Fruit fly (Drosophila melanogaster) whole organism: Measurements from ENCODE around the gene Psn.

Source experiments
- CG8478 ChIP-seq: fragments of >200 bp; optimal IDR thresholded peaks from 2 replicates; lab custom pipeline; 2018; ENCODE audit warnings: inconsistent platforms
- Dll ChIP-seq: fragments of >200 bp; optimal IDR thresholded peaks from 2 replicates; lab custom pipeline; 2017
- EcR ChIP-seq, 2 experiments: fragments of >200 bp; optimal IDR thresholded peaks; 2 replicates each; lab custom pipeline; 2017; ENCODE audit warnings: missing biosample characterization in 2 of 2, missing genetic modification characterization in 2 of 2, missing genetic modification reagents in 2 of 2
- pan ChIP-seq: fragments of >200 bp; optimal IDR thresholded peaks from 2 replicates; lab custom pipeline; 2017
- psq ChIP-seq: fragments of >200 bp; optimal IDR thresholded peaks from 2 replicates; lab custom pipeline; 2017
- usp ChIP-seq: fragments of >200 bp; optimal IDR thresholded peaks from 2 replicates; lab custom pipeline; 2017; ENCODE audit warnings: missing biosample characterization, missing genetic modification characterization, mixed read lengths

The Psn gene

DNA sequence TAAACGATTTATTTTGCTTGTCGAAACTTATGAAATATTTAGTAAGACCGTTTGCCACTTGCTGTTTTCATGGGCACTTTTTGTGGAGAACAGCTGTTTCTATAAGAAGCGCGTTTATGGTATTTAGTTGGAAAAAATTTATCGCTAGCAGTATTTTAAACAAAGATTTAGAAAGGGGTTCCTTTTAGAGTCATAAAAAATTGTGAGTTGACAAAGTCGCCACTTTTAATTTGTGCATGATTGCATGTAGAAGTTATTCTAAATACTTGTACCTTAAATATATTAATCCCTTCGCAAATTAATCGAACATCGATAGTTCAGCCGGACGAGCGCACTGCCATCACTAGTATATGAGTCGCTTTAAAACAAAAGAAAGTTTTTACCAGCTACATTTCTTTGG lies at the start of gene Psn, which contains the start of gene Las:
Psn (plus strand) TSS at position 172 of the 400 bp plus-strand sequence.
Las (minus strand) TSS at position 65 of the 400 bp plus-strand sequence.
- TF ChIP-seq pan (lab: Kevin White, UChicago) (no peak), CG8478 (lab: Kevin White, UChicago) (no peak), psq (no peak), usp (GFP tag; lab: Kevin White, UChicago) (no peak), Dll (lab: Kevin White, UChicago) (no peak), EcR (GFP tag; optimal IDR thresholded peaks at IDR 0.05; lab: Kevin White, UChicago) (no peak)

- no peak for TF ChIP-seq CG8478 (lab: Kevin White, UChicago)
- no peak for TF ChIP-seq Dll (lab: Kevin White, UChicago)
- no peak for TF ChIP-seq EcR (GFP tag; optimal IDR thresholded peaks at IDR 0.05; lab: Kevin White, UChicago)
- TF ChIP-seq usp (GFP tag; lab: Kevin White, UChicago) = no peak
- no peak for TF ChIP-seq pan (lab: Kevin White, UChicago)
These were observed 48.0 kb upstream of the Psn start, which contains the start of the genes CG5498 and fbl for dm6 chr3L:20384086-20384810. TSS of gene CG5498 (minus strand) at chr3L:20384109. TSS of gene fbl (plus strand) at chr3L:20384429.

DNA sequence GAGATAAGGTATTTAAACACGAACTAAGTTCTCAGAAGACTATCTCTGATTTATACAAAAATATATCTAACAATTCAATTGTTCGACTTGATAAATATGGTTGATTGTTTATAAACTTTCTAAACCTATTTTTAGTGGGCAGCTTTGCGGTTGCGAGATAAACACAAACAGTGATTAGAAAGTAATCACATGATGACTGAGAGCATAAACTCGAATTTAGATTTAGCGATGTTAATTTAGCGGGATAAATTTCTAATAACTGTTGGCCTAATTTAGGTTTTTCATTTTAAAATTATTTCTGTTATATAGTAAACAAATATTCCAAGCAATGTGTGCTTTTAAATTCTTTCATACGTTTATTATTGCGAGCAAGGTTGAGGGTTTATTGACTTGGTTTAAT lies 47.3 kb upstream of the Psn start:
- no peak for TF ChIP-seq CG8478 (lab: Kevin White, UChicago)
- no peak for TF ChIP-seq psq
- TF ChIP-seq EcR (GFP tag; optimal IDR thresholded peaks at IDR 0.05; lab: Kevin White, UChicago) = no peak

DNA sequence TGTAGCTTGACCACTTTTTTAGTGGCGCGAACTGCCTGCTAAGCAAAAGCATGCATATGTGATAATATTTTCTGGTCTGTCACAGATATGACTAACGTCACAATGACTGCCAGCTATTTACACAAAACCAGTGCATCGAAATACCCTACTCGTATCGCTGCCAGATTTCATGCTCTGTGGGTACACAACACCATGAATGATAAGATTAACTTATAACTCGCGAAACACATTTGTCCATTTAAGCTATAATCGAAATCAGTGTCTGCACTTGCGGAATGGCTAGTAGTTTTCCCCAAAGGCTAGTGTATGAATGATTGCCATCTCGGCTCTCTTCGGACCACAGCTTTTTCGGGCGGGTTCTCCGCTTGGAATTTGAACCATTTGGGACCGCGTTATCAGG lies 46.9 kb upstream of the Psn start:
- TF ChIP-seq pan (lab: Kevin White, UChicago) (no peak), EcR (GFP tag; optimal IDR thresholded peaks at IDR 0.05; lab: Kevin White, UChicago) (no peak), usp (GFP tag; lab: Kevin White, UChicago) (no peak), Dll (lab: Kevin White, UChicago) (no peak), CG8478 (lab: Kevin White, UChicago) (no peak), psq (no peak)

DNA sequence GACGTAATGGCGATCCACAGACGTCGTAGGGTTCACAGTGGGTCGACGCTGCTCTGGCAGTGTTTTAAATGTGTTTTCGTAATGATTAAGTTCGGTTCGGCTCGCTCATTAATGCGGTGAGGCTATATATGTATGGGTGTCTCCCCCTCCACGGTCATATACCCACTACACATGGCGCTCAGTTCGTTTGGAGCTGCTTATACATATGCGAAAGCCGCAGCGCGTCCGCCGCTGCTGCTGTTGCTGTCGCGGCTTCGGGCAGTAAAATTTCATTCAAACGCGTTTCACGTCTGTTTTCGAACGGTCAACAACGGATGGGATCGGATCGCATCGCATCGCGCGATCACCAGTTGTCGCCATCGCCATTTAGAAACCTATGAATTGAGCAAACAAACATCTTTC lies 46.3 kb upstream of the Psn start:
- TF ChIP-seq psq (no peak), EcR (GFP tag; optimal IDR thresholded peaks at IDR 0.05; lab: Kevin White, UChicago) (no peak), pan (lab: Kevin White, UChicago) (no peak), usp (GFP tag; lab: Kevin White, UChicago) (no peak), Dll (lab: Kevin White, UChicago) (no peak), CG8478 (lab: Kevin White, UChicago) (no peak)

dm6 chr3L:20387038-20387842 lies 45.0 kb upstream of the Psn start:
- TF ChIP-seq EcR (GFP tag; optimal IDR thresholded peaks at IDR 0.05; lab: Kevin White, UChicago) (no peak), CG8478 (lab: Kevin White, UChicago) (no peak), Dll (lab: Kevin White, UChicago) (no peak), pan (lab: Kevin White, UChicago) (no peak), psq (no peak), usp (GFP tag; lab: Kevin White, UChicago) (no peak)

DNA sequence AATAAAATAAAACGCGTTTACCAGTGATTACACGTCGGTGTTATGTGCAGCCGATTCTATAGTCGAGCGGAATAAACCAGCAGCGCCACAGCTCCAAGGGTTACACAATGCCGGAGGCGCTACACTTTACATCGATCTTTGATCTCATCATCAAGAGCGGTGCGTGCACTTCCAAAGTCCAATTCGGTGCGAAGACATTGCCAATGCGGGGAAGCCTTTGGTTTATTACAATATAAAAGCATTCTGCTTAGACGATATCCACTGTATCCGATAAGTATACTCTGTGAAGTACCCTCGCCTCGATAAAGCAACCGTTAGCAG lies 44.5 kb upstream of the Psn start:
- TF ChIP-seq psq = no peak
- no peak for TF ChIP-seq EcR (GFP tag; optimal IDR thresholded peaks at IDR 0.05; lab: Kevin White, UChicago)

- TF ChIP-seq psq (no peak), EcR (GFP tag; optimal IDR thresholded peaks at IDR 0.05; lab: Kevin White, UChicago) (no peak), pan (lab: Kevin White, UChicago) (no peak), usp (GFP tag; lab: Kevin White, UChicago) (no peak), Dll (lab: Kevin White, UChicago) (no peak), CG8478 (lab: Kevin White, UChicago) (no peak)
These were observed 43.3 kb upstream of the Psn start for dm6 chr3L:20388983-20389382.

- TF ChIP-seq CG8478 (lab: Kevin White, UChicago) (no peak), Dll (lab: Kevin White, UChicago) (no peak), pan (lab: Kevin White, UChicago) (no peak), psq (no peak), EcR (GFP tag; optimal IDR thresholded peaks at IDR 0.05; lab: Kevin White, UChicago) (no peak), usp (GFP tag; lab: Kevin White, UChicago) (no peak)
These were observed 38.9 kb upstream of the Psn start, which contains the start of gene CG33969 for dm6 chr3L:20393357-20393756. TSS of gene CG33969 (minus strand) at chr3L:20393553.

dm6 chr3L:20395257-20395909 lies 36.9 kb upstream of the Psn start:
- peak; percentile 67 for TF ChIP-seq pan (lab: Kevin White, UChicago)
- TF ChIP-seq CG8478 (lab: Kevin White, UChicago) = no peak
- no peak for TF ChIP-seq psq

DNA sequence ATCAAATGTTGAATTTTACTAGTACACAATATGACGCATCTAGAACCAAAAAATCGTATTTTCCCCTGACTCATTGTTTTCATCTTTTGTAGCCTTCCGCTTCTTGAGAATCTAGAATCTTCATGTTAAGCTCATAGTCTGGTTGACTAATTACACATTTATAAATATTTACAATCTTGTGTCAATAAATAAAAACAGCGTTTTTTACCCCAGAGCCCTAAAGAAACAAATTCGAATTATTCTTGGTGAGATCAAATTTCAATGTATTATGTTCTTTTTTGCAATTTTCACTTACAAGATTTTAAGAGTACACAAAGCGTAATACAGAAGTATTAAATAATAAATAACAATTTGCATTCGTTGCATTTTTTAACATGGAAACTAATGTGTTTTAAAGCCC lies 36.2 kb upstream of the Psn start:
- TF ChIP-seq pan (lab: Kevin White, UChicago) (no peak), psq (no peak), Dll (lab: Kevin White, UChicago) (no peak), usp (GFP tag; lab: Kevin White, UChicago) (no peak), CG8478 (lab: Kevin White, UChicago) (no peak), EcR (GFP tag; optimal IDR thresholded peaks at IDR 0.05; lab: Kevin White, UChicago) (no peak)
